Fruit fly (Drosophila melanogaster) whole organism, prepupa: Measurements from ENCODE around the gene CG33285.

Experiments
- CG10631 ChIP-seq: fragments of 200-800 bp; sonication (Bioruptor generic); optimal IDR thresholded peaks from 2 replicates; lab custom pipeline; 2016; ENCODE audit warnings: missing biosample characterization, missing genetic modification characterization
- CG10669 ChIP-seq: fragments of 200-800 bp; sonication (Bioruptor generic); optimal IDR thresholded peaks from 3 replicates; lab custom pipeline; 2018; ENCODE audit warnings: missing biosample characterization, mild to moderate bottlenecking, missing genetic modification characterization, moderate library complexity
- CG11294 ChIP-seq: fragments of 200-800 bp; sonication (Bioruptor generic); IDR thresholded peaks from 2 replicates; pipeline ENCODE4 v1.3.6; 2022; ENCODE audit warnings: missing biosample characterization, missing genetic modification characterization
- CG11902 ChIP-seq: fragments of 200-800 bp; sonication (Bioruptor generic); optimal IDR thresholded peaks from 3 replicates; lab custom pipeline; 2016; ENCODE audit warnings: missing biosample characterization, missing genetic modification characterization
- CG15336 ChIP-seq: fragments of 200-800 bp; sonication (Bioruptor generic); IDR thresholded peaks from 2 replicates; pipeline ENCODE4 v1.3.6; 2022; ENCODE audit warnings: missing biosample characterization, missing genetic modification characterization
- CG1621 ChIP-seq: fragments of 200-800 bp; sonication (Bioruptor generic); optimal IDR thresholded peaks from 3 replicates; lab custom pipeline; 2018; ENCODE audit warnings: missing biosample characterization, mild to moderate bottlenecking, missing genetic modification characterization
- CG16779 ChIP-seq: fragments of 200-800 bp; sonication (Bioruptor generic); optimal IDR thresholded peaks from 3 replicates; lab custom pipeline; 2017; ENCODE audit warnings: missing biosample characterization, mild to moderate bottlenecking, missing genetic modification characterization
- CG3032 ChIP-seq: fragments of 200-800 bp; optimal IDR thresholded peaks from 2 replicates; lab custom pipeline; 2019; ENCODE audit warnings: missing biosample characterization, mild to moderate bottlenecking, missing genetic modification characterization, moderate library complexity
- CG31627 ChIP-seq: fragments of 200-800 bp; sonication (Bioruptor generic); optimal IDR thresholded peaks from 3 replicates; lab custom pipeline; 2016; ENCODE audit warnings: missing biosample characterization, missing genetic modification characterization
- CG32006 ChIP-seq: fragments of 200-800 bp; sonication (Bioruptor generic); optimal IDR thresholded peaks from 3 replicates; lab custom pipeline; 2017; ENCODE audit warnings: missing biosample characterization, mild to moderate bottlenecking, missing genetic modification characterization
- CG3919 ChIP-seq: fragments of 200-800 bp; sonication (Bioruptor generic); optimal IDR thresholded peaks from 3 replicates; lab custom pipeline; 2016; ENCODE audit warnings: missing biosample characterization, missing genetic modification characterization
- CG4318 ChIP-seq: fragments of 200-800 bp; sonication (Bioruptor generic); optimal IDR thresholded peaks from 3 replicates; lab custom pipeline; 2017; ENCODE audit warnings: missing biosample characterization, mild to moderate bottlenecking, missing genetic modification characterization
- CG6163 ChIP-seq: fragments of 200-800 bp; sonication (Bioruptor generic); IDR thresholded peaks from 3 replicates; pipeline ENCODE4 v1.3.6; 2022; ENCODE audit warnings: missing biosample characterization, missing genetic modification characterization
- CG6276 ChIP-seq: fragments of 200-800 bp; sonication (Bioruptor generic); optimal IDR thresholded peaks from 2 replicates; lab custom pipeline; 2017; ENCODE audit warnings: missing biosample characterization, mild to moderate bottlenecking, missing genetic modification characterization
- CG6792 ChIP-seq: fragments of 200-800 bp; sonication (Bioruptor generic); optimal IDR thresholded peaks from 3 replicates; lab custom pipeline; 2016; ENCODE audit warnings: missing biosample characterization, missing genetic modification characterization
- CG6808 ChIP-seq: fragments of 200-800 bp; sonication (Bioruptor generic); optimal IDR thresholded peaks from 3 replicates; lab custom pipeline; 2017; ENCODE audit warnings: missing biosample characterization, missing genetic modification characterization, mild to moderate bottlenecking, moderate library complexity, missing genetic modification reagents
- CG6854 ChIP-seq: fragments of 200-800 bp; sonication (Bioruptor generic); optimal IDR thresholded peaks from 2 replicates; lab custom pipeline; 2017; ENCODE audit warnings: missing biosample characterization, mild to moderate bottlenecking, missing genetic modification characterization
- CG7368 ChIP-seq: fragments of 200-800 bp; sonication (Bioruptor generic); optimal IDR thresholded peaks from 3 replicates; lab custom pipeline; 2016; ENCODE audit warnings: missing biosample characterization, missing genetic modification characterization
- CG8119 ChIP-seq: fragments of 200-800 bp; sonication (Bioruptor generic); IDR thresholded peaks from 3 replicates; pipeline ENCODE4 v1.3.6; 2022; ENCODE audit warnings: missing biosample characterization, missing genetic modification characterization
- CG8632 ChIP-seq: fragments of 200-800 bp; sonication (Bioruptor generic); optimal IDR thresholded peaks from 3 replicates; lab custom pipeline; 2016; ENCODE audit warnings: missing biosample characterization, missing genetic modification characterization
- Eip75B ChIP-seq: fragments of 200-800 bp; sonication (Bioruptor generic); optimal IDR thresholded peaks from 3 replicates; lab custom pipeline; 2016; ENCODE audit warnings: missing biosample characterization, missing genetic modification characterization
- Eip78C ChIP-seq: fragments of 200-800 bp; sonication (Bioruptor generic); peaks from one replicate; lab custom pipeline; 2016; ENCODE audit warnings: missing biosample characterization, missing genetic modification characterization
- Eip93F ChIP-seq: fragments of 200-800 bp; sonication (Bioruptor generic); optimal IDR thresholded peaks from 2 replicates; lab custom pipeline; 2016; ENCODE audit warnings: missing biosample characterization, mild to moderate bottlenecking, missing genetic modification characterization
- Ets21C ChIP-seq: fragments of 200-800 bp; sonication (Bioruptor generic); optimal IDR thresholded peaks from 3 replicates; lab custom pipeline; 2016; ENCODE audit warnings: missing biosample characterization, missing genetic modification characterization
- Ets96B ChIP-seq: fragments of 200-800 bp; optimal IDR thresholded peaks from 2 replicates; lab custom pipeline; 2019; ENCODE audit warnings: missing biosample characterization, mild to moderate bottlenecking, missing genetic modification characterization, moderate library complexity
- Gug ChIP-seq: fragments of 200-800 bp; sonication (Bioruptor generic); IDR thresholded peaks from 2 replicates; pipeline ENCODE4 v1.3.6; 2022; ENCODE audit warnings: missing biosample characterization, missing genetic modification characterization
- Hr38 ChIP-seq: sonication (Bioruptor generic); optimal IDR thresholded peaks from 2 replicates; lab custom pipeline; 2016; ENCODE audit warnings: missing biosample characterization, missing genetic modification characterization
- Hr4 ChIP-seq: fragments of 200-800 bp; sonication (Bioruptor generic); optimal IDR thresholded peaks from 3 replicates; lab custom pipeline; 2016; ENCODE audit warnings: missing biosample characterization, missing genetic modification characterization
- Lpt ChIP-seq: fragments of 200-800 bp; sonication (Bioruptor generic); optimal IDR thresholded peaks from 3 replicates; lab custom pipeline; 2016; ENCODE audit warnings: missing biosample characterization, missing genetic modification characterization
- Met ChIP-seq: fragments of 200-800 bp; sonication (Bioruptor generic); optimal IDR thresholded peaks from 3 replicates; lab custom pipeline; 2016; ENCODE audit warnings: missing biosample characterization, missing genetic modification characterization
- OdsH ChIP-seq: fragments of 200-800 bp; sonication (Bioruptor generic); optimal IDR thresholded peaks from 3 replicates; lab custom pipeline; 2016; ENCODE audit warnings: missing biosample characterization, missing genetic modification characterization
- Sox14 ChIP-seq: fragments of 200-800 bp; sonication (Bioruptor generic); optimal IDR thresholded peaks from 3 replicates; lab custom pipeline; 2016; ENCODE audit warnings: missing biosample characterization, missing genetic modification characterization
- Sox15 ChIP-seq: fragments of 200-800 bp; sonication (Bioruptor generic); optimal IDR thresholded peaks from 3 replicates; lab custom pipeline; 2016; ENCODE audit warnings: missing biosample characterization, missing genetic modification characterization
- achi ChIP-seq: fragments of 200-800 bp; sonication (Bioruptor generic); optimal IDR thresholded peaks from 3 replicates; lab custom pipeline; 2016; ENCODE audit warnings: missing biosample characterization, missing genetic modification characterization
- acj6 ChIP-seq: fragments of 200-800 bp; sonication (Bioruptor generic); optimal IDR thresholded peaks from 3 replicates; lab custom pipeline; 2016; ENCODE audit warnings: missing biosample characterization, missing genetic modification characterization
- dac ChIP-seq: fragments of 200-800 bp; sonication (Bioruptor generic); optimal IDR thresholded peaks from 2 replicates; lab custom pipeline; 2017; ENCODE audit warnings: missing biosample characterization, mild to moderate bottlenecking, missing genetic modification characterization
- dsx ChIP-seq: fragments of 200-800 bp; optimal IDR thresholded peaks from 3 replicates; lab custom pipeline; 2019; ENCODE audit warnings: missing biosample characterization, mild to moderate bottlenecking, missing genetic modification characterization, moderate library complexity; ENCODE audit not compliant: poor library complexity, severe bottlenecking
- eg ChIP-seq: fragments of 200-800 bp; sonication (Bioruptor generic); IDR thresholded peaks from 3 replicates; pipeline ENCODE4 v1.3.6; 2022; ENCODE audit warnings: missing biosample characterization, missing genetic modification characterization
- esn ChIP-seq: fragments of 200-800 bp; sonication (Bioruptor generic); optimal IDR thresholded peaks from 2 replicates; lab custom pipeline; 2016; ENCODE audit warnings: missing biosample characterization, mild to moderate bottlenecking, missing genetic modification characterization, moderate library complexity
- fd59A ChIP-seq: fragments of 200-800 bp; sonication (Bioruptor generic); optimal IDR thresholded peaks from 2 replicates; lab custom pipeline; 2017; ENCODE audit warnings: missing biosample characterization, mild to moderate bottlenecking, missing genetic modification characterization, missing genetic modification reagents
- fd85E ChIP-seq: fragments of 200-800 bp; sonication (Bioruptor generic); optimal IDR thresholded peaks from 3 replicates; lab custom pipeline; 2016; ENCODE audit warnings: missing biosample characterization, missing genetic modification characterization
- fkh ChIP-seq: fragments of 200-800 bp; sonication (Bioruptor generic); optimal IDR thresholded peaks from 3 replicates; lab custom pipeline; 2017; ENCODE audit warnings: missing biosample characterization, mild to moderate bottlenecking, missing genetic modification characterization, moderate library complexity
- net ChIP-seq: fragments of 200-800 bp; sonication (Bioruptor generic); optimal IDR thresholded peaks from 3 replicates; lab custom pipeline; 2016; ENCODE audit warnings: missing biosample characterization, missing genetic modification characterization
- pdm3 ChIP-seq: fragments of 200-800 bp; sonication (Bioruptor generic); optimal IDR thresholded peaks from 3 replicates; lab custom pipeline; 2016; ENCODE audit warnings: missing biosample characterization, missing genetic modification characterization
- salr ChIP-seq, 2 experiments: fragments of 200-800 bp; sonication (Bioruptor generic); optimal IDR thresholded peaks; 3 replicates each; lab custom pipeline; 2016 to 2018; ENCODE audit warnings: missing biosample characterization in 2 of 2, missing genetic modification characterization in 2 of 2, mild to moderate bottlenecking in 1 of 2
- ss ChIP-seq, 2 experiments: fragments of 200-800 bp; sonication (Bioruptor generic); optimal IDR thresholded peaks; 2 replicates in 1 of 2; 3 replicates in 1 of 2; lab custom pipeline; 2017 to 2018; ENCODE audit warnings: mild to moderate bottlenecking in 2 of 2, missing biosample characterization in 2 of 2, missing genetic modification characterization in 2 of 2, moderate library complexity in 1 of 2
- topi ChIP-seq: fragments of 200-800 bp; sonication (Bioruptor generic); optimal IDR thresholded peaks from 3 replicates; lab custom pipeline; 2016; ENCODE audit warnings: missing biosample characterization, missing genetic modification characterization

The CG33285 gene

dm6 chr3L:21047037-21047436, 41.8 kb downstream of the CG33285 start (continued):
- TF ChIP-seq CG4318 (GFP tag; lab: Kevin White, UChicago) (no peak), CG6276 (GFP tag; lab: Kevin White, UChicago) (peak; percentile 21), CG11294 (GFP tag; lab: Robert Waterston, UW) (no peak), dac (no peak), CG6854 (GFP tag; lab: Kevin White, UChicago) (no peak), esn (GFP tag; lab: Kevin White, UChicago) (peak; percentile 31), CG16779 (tag; lab: Kevin White, UChicago) (no peak), CG6808 (GFP tag; lab: Kevin White, UChicago) (no peak), Eip93F (GFP tag; lab: Kevin White, UChicago) (no peak), Met (no peak), CG6163 (GFP tag; lab: Robert Waterston, UW) (peak; percentile 35; the same call in 1 of the 3 replicates), Eip78C (GFP tag; lab: Kevin White, UChicago) (peak; percentile 85), CG7368 (GFP tag; lab: Kevin White, UChicago) (no peak), CG6792 (GFP tag; lab: Kevin White, UChicago) (peak; percentile 7), Hr38 (GFP tag; lab: Kevin White, UChicago) (no peak), Hr4 (peak; percentile 22), CG1621 (tag; lab: Kevin White, UChicago) (no peak), Gug (GFP tag; lab: Robert Waterston, UW) (no peak), fkh (GFP tag; lab: Kevin White, UChicago) (no peak), CG3919 (peak; percentile 24), CG3032 (peak; percentile 41), CG11902 (GFP tag; lab: Kevin White, UChicago) (no peak), CG8632 (GFP tag; lab: Kevin White, UChicago) (peak; percentile 29), achi (peak; percentile 22), CG10631 (GFP tag; lab: Kevin White, UChicago) (peak; percentile 30)
- TF ChIP-seq, all 60 proteins: peak for 26

- TF ChIP-seq CG3032 (peak; percentile 28), CG3919 (peak; percentile 33), Hr38 (GFP tag; lab: Kevin White, UChicago) (no peak), eg (GFP tag; lab: Robert Waterston, UW) (peak; percentile 49; the same call in 1 of the 3 replicates), CG10669 (GFP tag; lab: Kevin White, UChicago) (peak; percentile 26), CG6808 (GFP tag; lab: Kevin White, UChicago) (peak; percentile 20), Sox14 (peak; percentile 40), Gug (GFP tag; lab: Robert Waterston, UW) (peak; percentile 58), fd59A (GFP tag; lab: Kevin White, UChicago) (no peak), CG4318 (GFP tag; lab: Kevin White, UChicago) (peak; percentile 41), net (peak; percentile 26), fkh (GFP tag; lab: Kevin White, UChicago) (no peak), acj6 (GFP tag; lab: Kevin White, UChicago) (peak; percentile 41), esn (GFP tag; lab: Kevin White, UChicago) (no peak), topi (no peak), CG6276 (GFP tag; lab: Kevin White, UChicago) (peak; percentile 47), OdsH (GFP tag; lab: Kevin White, UChicago) (peak; percentile 45), fd85E (GFP tag; lab: Kevin White, UChicago) (no peak), salr (GFP tag; optimal IDR thresholded peaks at IDR 0.05; lab: Kevin White, UChicago) (no peak), CG8119 (GFP tag; lab: Robert Waterston, UW) (peak; percentile 72), Eip78C (GFP tag; lab: Kevin White, UChicago) (peak; percentile 72), CG31627 (GFP tag; lab: Kevin White, UChicago) (no peak), Met (peak; percentile 14), achi (peak; percentile 36), CG7368 (GFP tag; lab: Kevin White, UChicago) (no peak), ss (GFP tag; optimal IDR thresholded peaks at IDR 0.05; lab: Kevin White, UChicago) (peak in 1 of 2 experiments; percentile 6), Sox15 (no peak), CG6163 (GFP tag; lab: Robert Waterston, UW) (peak; percentile 73), CG15336 (GFP tag; lab: Robert Waterston, UW) (peak; percentile 61), CG32006 (GFP tag; lab: Kevin White, UChicago) (peak; percentile 74), Ets96B (tag; lab: Kevin White, UChicago) (peak; percentile 47), CG1621 (tag; lab: Kevin White, UChicago) (no peak), Ets21C (no peak), dsx (peak; percentile 15), pdm3 (GFP tag; lab: Kevin White, UChicago) (peak; percentile 39), Lpt (GFP tag; lab: Kevin White, UChicago) (peak; percentile 9), Hr4 (peak; percentile 65), Eip75B (GFP tag; lab: Kevin White, UChicago) (peak; percentile 6)
Observed at dm6 chr3L:21046107-21046708, 42.6 kb downstream of the CG33285 start.
